Worm (Caenorhabditis elegans) whole organism, L2 larva: ENCODE measurements around the gene tbc-13.

ENCODE experiments used
- C34F6.9 ChIP-seq: fragments of 150-350 bp; optimal IDR thresholded peaks from 2 replicates; lab custom pipeline; 2014; ENCODE audit warnings: missing biosample characterization, missing genetic modification characterization
- F13H6.1 ChIP-seq: sonication (generic microtip); optimal IDR thresholded peaks from 2 replicates; lab custom pipeline; 2016; ENCODE audit warnings: missing genetic modification characterization, missing compliant biosample characterization
- R02D3.7 ChIP-seq: fragments of 150-350 bp; optimal IDR thresholded peaks from 2 replicates; lab custom pipeline; 2014; ENCODE audit warnings: missing biosample characterization, missing genetic modification characterization
- Y55F3AM.14 ChIP-seq: fragments of 200-800 bp; sonication (Bioruptor generic); optimal IDR thresholded peaks from 2 replicates; lab custom pipeline; 2018; ENCODE audit warnings: mild to moderate bottlenecking, missing genetic modification characterization, missing compliant biosample characterization
- ZK546.5 ChIP-seq: sonication (generic microtip); optimal IDR thresholded peaks from 2 replicates; lab custom pipeline; 2017; ENCODE audit warnings: missing biosample characterization, missing genetic modification characterization
- alr-1 ChIP-seq: fragments of 150-350 bp; optimal IDR thresholded peaks from 2 replicates; lab custom pipeline; 2014; ENCODE audit warnings: missing biosample characterization, missing genetic modification characterization
- aly-2 ChIP-seq: fragments of 150-350 bp; optimal IDR thresholded peaks from 2 replicates; lab custom pipeline; 2014; ENCODE audit warnings: missing biosample characterization, missing genetic modification characterization
- ama-1 ChIP-seq: fragments of 150-350 bp; optimal IDR thresholded peaks from 2 replicates; lab custom pipeline; 2018; ENCODE audit warnings: inconsistent platforms
- blmp-1 ChIP-seq: sonication (generic microtip); optimal IDR thresholded peaks from 2 replicates; lab custom pipeline; 2017; ENCODE audit warnings: missing genetic modification characterization, mild to moderate bottlenecking, missing compliant biosample characterization, antibody characterized with exemption, moderate library complexity; ENCODE audit not compliant: insufficient read depth
- ceh-16 ChIP-seq: fragments of 150-350 bp; optimal IDR thresholded peaks from 2 replicates; lab custom pipeline; 2014; ENCODE audit warnings: missing biosample characterization, missing genetic modification characterization
- ceh-82 ChIP-seq: fragments of 150-350 bp; optimal IDR thresholded peaks from 2 replicates; lab custom pipeline; 2014; ENCODE audit warnings: missing biosample characterization, missing genetic modification characterization
- crh-2 ChIP-seq: sonication (generic microtip); optimal IDR thresholded peaks from 2 replicates; lab custom pipeline; 2017; ENCODE audit warnings: missing biosample characterization, missing genetic modification characterization
- dmd-4 ChIP-seq: sonication (generic microtip); optimal IDR thresholded peaks from 2 replicates; lab custom pipeline; 2017; ENCODE audit warnings: missing biosample characterization, missing genetic modification characterization
- egl-27 ChIP-seq: sonication (generic microtip); optimal IDR thresholded peaks from 3 replicates; lab custom pipeline; 2017; ENCODE audit warnings: missing biosample characterization, missing genetic modification reagents, missing genetic modification characterization
- elt-1 ChIP-seq: fragments of 150-350 bp; optimal IDR thresholded peaks from 2 replicates; lab custom pipeline; 2014; ENCODE audit warnings: missing biosample characterization, missing genetic modification characterization
- elt-3 ChIP-seq: sonication (generic microtip); optimal IDR thresholded peaks from 2 replicates; lab custom pipeline; 2017; ENCODE audit warnings: missing biosample characterization, missing genetic modification characterization
- fos-1 ChIP-seq: fragments of 150-350 bp; optimal IDR thresholded peaks from 2 replicates; lab custom pipeline; 2014; ENCODE audit warnings: missing biosample characterization, missing genetic modification characterization
- gmeb-1 ChIP-seq: fragments of 150-350 bp; optimal IDR thresholded peaks from 2 replicates; lab custom pipeline; 2014; ENCODE audit warnings: missing biosample characterization, missing genetic modification characterization
- lin-11 ChIP-seq: fragments of 150-350 bp; sonication (generic microtip); optimal IDR thresholded peaks from 2 replicates; lab custom pipeline; 2014; ENCODE audit warnings: missing biosample characterization, missing genetic modification characterization, inconsistent platforms, mixed read lengths
- lin-13 ChIP-seq: fragments of 150-350 bp; optimal IDR thresholded peaks from 2 replicates; lab custom pipeline; 2014; ENCODE audit warnings: missing biosample characterization, missing genetic modification reagents, missing genetic modification characterization
- lin-39 ChIP-seq: fragments of 150-350 bp; optimal IDR thresholded peaks from 2 replicates; lab custom pipeline; 2014; ENCODE audit warnings: missing biosample characterization, missing genetic modification reagents, missing genetic modification characterization
- lsy-2 ChIP-seq, 2 experiments: fragments of 150-350 bp in 1 of 2; sonication (generic microtip) in 1 of 2; optimal IDR thresholded peaks; 2 replicates each; lab custom pipeline; 2014 to 2017; ENCODE audit warnings: missing biosample characterization in 2 of 2, missing genetic modification characterization in 2 of 2
- mab-5 ChIP-seq: fragments of 150-350 bp; optimal IDR thresholded peaks from 2 replicates; lab custom pipeline; 2014; ENCODE audit warnings: missing biosample characterization, missing genetic modification characterization
- mbf-1 ChIP-seq: sonication (generic microtip); optimal IDR thresholded peaks from 2 replicates; lab custom pipeline; 2017; ENCODE audit warnings: missing biosample characterization, missing genetic modification characterization
- mdl-1 ChIP-seq, 2 experiments: fragments of 150-350 bp in 1 of 2; sonication (generic microtip) in 1 of 2; optimal IDR thresholded peaks; 2 replicates each; lab custom pipeline; 2017; ENCODE audit warnings: missing biosample characterization in 2 of 2, missing genetic modification characterization in 2 of 2
- nhr-10 ChIP-seq: sonication (generic microtip); optimal IDR thresholded peaks from 2 replicates; lab custom pipeline; 2017; ENCODE audit warnings: missing biosample characterization, missing genetic modification characterization
- nhr-11 ChIP-seq: fragments of 150-350 bp; optimal IDR thresholded peaks from 2 replicates; lab custom pipeline; 2014; ENCODE audit warnings: missing biosample characterization, missing genetic modification characterization
- nhr-12 ChIP-seq: fragments of 150-350 bp; optimal IDR thresholded peaks from 2 replicates; lab custom pipeline; 2014; ENCODE audit warnings: missing biosample characterization, missing genetic modification characterization
- nhr-129 ChIP-seq: fragments of 150-350 bp; optimal IDR thresholded peaks from 2 replicates; lab custom pipeline; 2014; ENCODE audit warnings: missing biosample characterization, missing genetic modification characterization
- nhr-21 ChIP-seq: fragments of 150-350 bp; optimal IDR thresholded peaks from 2 replicates; lab custom pipeline; 2014; ENCODE audit warnings: missing biosample characterization, missing genetic modification characterization
- nhr-23 ChIP-seq: fragments of 150-350 bp; optimal IDR thresholded peaks from 2 replicates; lab custom pipeline; 2014; ENCODE audit warnings: missing biosample characterization, missing genetic modification reagents, missing genetic modification characterization
- nhr-237 ChIP-seq: fragments of 150-350 bp; optimal IDR thresholded peaks from 2 replicates; lab custom pipeline; 2014; ENCODE audit warnings: missing biosample characterization, missing genetic modification characterization
- nhr-25 ChIP-seq: fragments of 150-350 bp; sonication (generic microtip); optimal IDR thresholded peaks from 3 replicates; lab custom pipeline; 2014; ENCODE audit warnings: missing biosample characterization, missing genetic modification characterization
- nhr-6 ChIP-seq: fragments of 150-350 bp; optimal IDR thresholded peaks from 2 replicates; lab custom pipeline; 2014; ENCODE audit warnings: missing biosample characterization, missing genetic modification characterization
- nhr-77 ChIP-seq: fragments of 150-350 bp; optimal IDR thresholded peaks from 2 replicates; lab custom pipeline; 2014; ENCODE audit warnings: missing biosample characterization, missing genetic modification characterization
- peb-1 ChIP-seq: fragments of 150-350 bp; optimal IDR thresholded peaks from 2 replicates; lab custom pipeline; 2014; ENCODE audit warnings: missing biosample characterization, missing genetic modification characterization
- sem-4 ChIP-seq: fragments of 150-350 bp; optimal IDR thresholded peaks from 2 replicates; lab custom pipeline; 2014; ENCODE audit warnings: missing biosample characterization, missing genetic modification reagents, missing genetic modification characterization
- skn-1 ChIP-seq: sonication (generic microtip); optimal IDR thresholded peaks from 2 replicates; lab custom pipeline; 2017; ENCODE audit warnings: missing biosample characterization, missing genetic modification characterization
- sma-3 ChIP-seq: sonication (generic microtip); optimal IDR thresholded peaks from 2 replicates; lab custom pipeline; 2016; ENCODE audit warnings: missing genetic modification reagents, missing genetic modification characterization, missing compliant biosample characterization
- sma-9 ChIP-seq, 2 experiments: fragments of 150-350 bp in 1 of 2; sonication (generic microtip) in 1 of 2; optimal IDR thresholded peaks; 2 replicates each; lab custom pipeline; 2014 to 2016; ENCODE audit warnings: missing genetic modification characterization in 2 of 2, mild to moderate bottlenecking in 1 of 2, missing biosample characterization in 1 of 2, missing compliant biosample characterization in 1 of 2, missing genetic modification reagents in 1 of 2, moderate library complexity in 1 of 2
- snpc-4 ChIP-seq: fragments of 150-350 bp; optimal IDR thresholded peaks from 2 replicates; lab custom pipeline; 2014; ENCODE audit warnings: missing biosample characterization, missing genetic modification characterization
- unc-39 ChIP-seq: fragments of 150-350 bp; optimal IDR thresholded peaks from 2 replicates; lab custom pipeline; 2014; ENCODE audit warnings: missing biosample characterization, missing genetic modification characterization
- unc-55 ChIP-seq: fragments of 150-350 bp; sonication (generic microtip); optimal IDR thresholded peaks from 3 replicates; lab custom pipeline; 2014; ENCODE audit warnings: missing biosample characterization, missing genetic modification reagents, missing genetic modification characterization
- unc-62 ChIP-seq: fragments of 150-350 bp; optimal IDR thresholded peaks from 2 replicates; lab custom pipeline; 2014; ENCODE audit warnings: missing biosample characterization, missing genetic modification reagents, missing genetic modification characterization
- zag-1 ChIP-seq: fragments of 150-350 bp; optimal IDR thresholded peaks from 2 replicates; lab custom pipeline; 2014; ENCODE audit warnings: missing biosample characterization, missing genetic modification characterization
- ztf-1 ChIP-seq: fragments of 200-800 bp; sonication (Bioruptor generic); conservative IDR thresholded peaks from 2 replicates; pipeline ENCODE4 v1.3.6; 2022; ENCODE audit warnings: missing genetic modification characterization, missing compliant biosample characterization
- ztf-11 ChIP-seq: sonication (generic microtip); optimal IDR thresholded peaks from 2 replicates; lab custom pipeline; 2017; ENCODE audit warnings: missing biosample characterization, missing genetic modification characterization
- ztf-4 ChIP-seq: fragments of 150-350 bp; optimal IDR thresholded peaks from 2 replicates; lab custom pipeline; 2014; ENCODE audit warnings: missing biosample characterization, missing genetic modification characterization

Gene tbc-13

ce11 chrX:12515596-12516481, 31.0 kb downstream of the tbc-13 start:
- no peak for TF ChIP-seq blmp-1 (tag; lab: Kevin White, UChicago)
- TF ChIP-seq peb-1: no peak
- TF ChIP-seq gmeb-1 (tag; lab: Kevin White, UChicago): no peak
- no peak for TF ChIP-seq sma-3 (GFP tag; lab: Kevin White, UChicago)
- no peak for TF ChIP-seq ztf-4 (tag; lab: Kevin White, UChicago)
- peak; percentile 22 for TF ChIP-seq C34F6.9
- no peak for TF ChIP-seq skn-1 (tag; lab: Kevin White, UChicago)
- TF ChIP-seq elt-1 (tag; lab: Kevin White, UChicago): peak; percentile 97
- no peak for TF ChIP-seq ama-1
- TF ChIP-seq lsy-2 (tag; optimal IDR thresholded peaks at IDR 0.05; lab: Kevin White, UChicago): peak in 1 of 2 experiments; percentile 16
- no peak for TF ChIP-seq ZK546.5
- TF ChIP-seq unc-55: no peak
- no peak for TF ChIP-seq zag-1
- no peak for TF ChIP-seq alr-1 (tag; lab: Kevin White, UChicago)
- no peak for TF ChIP-seq ztf-11 (tag; lab: Kevin White, UChicago)
- no peak for TF ChIP-seq mab-5 (tag; lab: Kevin White, UChicago)
- no peak for TF ChIP-seq unc-62 (GFP tag; lab: Kevin White, UChicago)
- TF ChIP-seq ceh-16: peak; percentile 44
- TF ChIP-seq Y55F3AM.14 (GFP tag; lab: Kevin White, UChicago): no peak
- TF ChIP-seq nhr-6 (tag; lab: Kevin White, UChicago): no peak
- no peak for TF ChIP-seq nhr-237 (tag; lab: Kevin White, UChicago)
- no peak for TF ChIP-seq egl-27 (tag; lab: Kevin White, UChicago)
- no peak for TF ChIP-seq mbf-1 (tag; lab: Kevin White, UChicago)
- TF ChIP-seq elt-3 (tag; lab: Kevin White, UChicago): no peak
- no peak for TF ChIP-seq mdl-1 (tag; optimal IDR thresholded peaks at IDR 0.05; lab: Kevin White, UChicago)
- TF ChIP-seq lin-39 (tag; lab: Kevin White, UChicago): no peak
- TF ChIP-seq nhr-23 (tag; lab: Kevin White, UChicago): peak; percentile 78
- peak; percentile 31 for TF ChIP-seq F13H6.1 (tag; lab: Kevin White, UChicago)
- TF ChIP-seq nhr-11: no peak
- no peak for TF ChIP-seq R02D3.7 (tag; lab: Kevin White, UChicago)
- no peak for TF ChIP-seq snpc-4 (tag; lab: Kevin White, UChicago)
- no peak for TF ChIP-seq nhr-77 (tag; lab: Kevin White, UChicago)
- TF ChIP-seq dmd-4 (tag; lab: Kevin White, UChicago): no peak
- no peak for TF ChIP-seq aly-2 (tag; lab: Kevin White, UChicago)
- TF ChIP-seq nhr-25 (tag; lab: Kevin White, UChicago): peak; percentile 24
- no peak for TF ChIP-seq nhr-21 (tag; lab: Kevin White, UChicago)
- TF ChIP-seq ztf-1 (GFP tag; lab: Robert Waterston, UW): no peak
- TF ChIP-seq nhr-129: peak; percentile 33
- TF ChIP-seq fos-1: no peak
- TF ChIP-seq sma-9 (GFP tag; optimal IDR thresholded peaks at IDR 0.05; lab: Kevin White, UChicago): peak; percentile 29
- TF ChIP-seq sma-9 (tag; optimal IDR thresholded peaks at IDR 0.05; lab: Kevin White, UChicago): no peak
- TF ChIP-seq lin-11: no peak
- TF ChIP-seq nhr-12: no peak
- TF ChIP-seq ceh-82 (tag; lab: Kevin White, UChicago): no peak
- TF ChIP-seq nhr-10 (tag; lab: Kevin White, UChicago): no peak
- TF ChIP-seq unc-39 (tag; lab: Kevin White, UChicago): no peak
- TF ChIP-seq crh-2 (tag; lab: Kevin White, UChicago): no peak
- TF ChIP-seq sem-4: no peak
- no peak for TF ChIP-seq lin-13 (GFP tag; lab: Kevin White, UChicago)
- TF ChIP-seq, all 48 proteins: peak for 9
